Worm (Caenorhabditis elegans) whole organism, L1 larva: Measurements from ENCODE around the gene T25G12.3.

Experiments
- C04F5.9 ChIP-seq: sonication (generic microtip); optimal IDR thresholded peaks from 2 replicates; lab custom pipeline; 2016; ENCODE audit warnings: missing genetic modification characterization, missing compliant biosample characterization
- C16A3.4 ChIP-seq: fragments of 150-350 bp; optimal IDR thresholded peaks from 2 replicates; lab custom pipeline; 2014; ENCODE audit warnings: missing biosample characterization, missing genetic modification characterization
- F16B12.6 ChIP-seq: fragments of 150-350 bp; optimal IDR thresholded peaks from 2 replicates; lab custom pipeline; 2014; ENCODE audit warnings: missing biosample characterization, missing genetic modification characterization
- Y116A8C.19 ChIP-seq: sonication (generic microtip); optimal IDR thresholded peaks from 2 replicates; lab custom pipeline; 2016; ENCODE audit warnings: missing compliant biosample characterization, missing genetic modification characterization, borderline replicate concordance
- alr-1 ChIP-seq: fragments of 200-800 bp; sonication (Bioruptor generic); optimal IDR thresholded peaks from 2 replicates; lab custom pipeline; 2018; ENCODE audit warnings: borderline replicate concordance, mild to moderate bottlenecking, missing genetic modification characterization, missing compliant biosample characterization
- aly-2 ChIP-seq: fragments of 150-350 bp; optimal IDR thresholded peaks from 2 replicates; lab custom pipeline; 2014; ENCODE audit warnings: missing biosample characterization, missing genetic modification characterization
- ceh-82 ChIP-seq, 3 experiments: fragments of 150-350 bp in 1 of 3; sonication (generic microtip) in 2 of 3; optimal IDR thresholded peaks; 2 replicates each; lab custom pipeline; 2014 to 2017; ENCODE audit warnings: missing biosample characterization in 3 of 3, missing genetic modification characterization in 3 of 3
- ceh-88 ChIP-seq: fragments of 200-800 bp; sonication (Bioruptor generic); IDR thresholded peaks from 2 replicates; pipeline ENCODE4 v1.3.6; 2022; ENCODE audit warnings: missing genetic modification characterization, missing compliant biosample characterization
- ceh-90 ChIP-seq: sonication (generic microtip); optimal IDR thresholded peaks from 2 replicates; lab custom pipeline; 2016; ENCODE audit warnings: missing genetic modification characterization, missing compliant biosample characterization
- ces-1 ChIP-seq: fragments of 150-350 bp; optimal IDR thresholded peaks from 2 replicates; lab custom pipeline; 2014; ENCODE audit warnings: missing biosample characterization, missing genetic modification reagents, missing genetic modification characterization
- efl-1 ChIP-seq, 4 experiments: fragments of 150-350 bp; optimal IDR thresholded peaks in 3 of 4; peaks in 1 of 4; 1 replicate in 1 of 4; 2 replicates in 3 of 4; lab custom pipeline; 2014; ENCODE audit warnings: missing biosample characterization in 2 of 4, missing genetic modification characterization in 2 of 4, missing genetic modification reagents in 2 of 4
- egl-13 ChIP-seq: sonication (generic microtip); optimal IDR thresholded peaks from 2 replicates; lab custom pipeline; 2016; ENCODE audit warnings: missing genotype, missing genetic modification reagents, missing genetic modification characterization, missing compliant biosample characterization
- egl-27 ChIP-seq, 2 experiments: fragments of 150-350 bp in 1 of 2; sonication (generic microtip); optimal IDR thresholded peaks; 3 replicates each; lab custom pipeline; 2017 to 2018; ENCODE audit warnings: missing biosample characterization in 2 of 2, missing genetic modification characterization in 2 of 2, missing genetic modification reagents in 2 of 2
- ets-5 ChIP-seq: fragments of 200-800 bp; sonication (Bioruptor generic); IDR thresholded peaks from 2 replicates; pipeline ENCODE4 v1.3.6; 2022; ENCODE audit warnings: missing genetic modification characterization, missing compliant biosample characterization
- fkh-10 ChIP-seq: sonication (generic microtip); optimal IDR thresholded peaks from 2 replicates; lab custom pipeline; 2017; ENCODE audit warnings: missing biosample characterization, missing genetic modification reagents, missing genetic modification characterization
- fos-1 ChIP-seq: fragments of 150-350 bp; optimal IDR thresholded peaks from 2 replicates; lab custom pipeline; 2014; ENCODE audit warnings: missing biosample characterization, missing genetic modification characterization
- grh-1 ChIP-seq: fragments of 200-800 bp; sonication (Bioruptor generic); IDR thresholded peaks from 2 replicates; pipeline ENCODE4 v1.3.6; 2022; ENCODE audit warnings: missing genetic modification reagents, missing genetic modification characterization, missing compliant biosample characterization
- hlh-17 ChIP-seq: fragments of 200-800 bp; sonication (Bioruptor generic); optimal IDR thresholded peaks from 2 replicates; lab custom pipeline; 2018; ENCODE audit warnings: missing genetic modification characterization, mild to moderate bottlenecking, missing compliant biosample characterization, moderate library complexity, borderline replicate concordance
- hlh-4 ChIP-seq: sonication (generic microtip); optimal IDR thresholded peaks from 2 replicates; lab custom pipeline; 2016; ENCODE audit warnings: mild to moderate bottlenecking, missing genetic modification characterization, missing compliant biosample characterization
- isw-1 ChIP-seq: fragments of 200-800 bp; sonication (Bioruptor generic); IDR thresholded peaks from 2 replicates; pipeline ENCODE4 v1.3.6; 2022; ENCODE audit warnings: missing genetic modification characterization, missing compliant biosample characterization
- lin-14 ChIP-seq: fragments of 200-800 bp; sonication (Bioruptor generic); optimal IDR thresholded peaks from 2 replicates; lab custom pipeline; 2018; ENCODE audit warnings: mild to moderate bottlenecking, missing genetic modification characterization, moderate library complexity, missing compliant biosample characterization
- lin-35 ChIP-seq, 2 experiments: fragments of 150-350 bp; optimal IDR thresholded peaks; 2 replicates each; lab custom pipeline; 2014; ENCODE audit warnings: missing biosample characterization in 2 of 2, missing genetic modification characterization in 2 of 2, missing genetic modification reagents in 2 of 2
- lin-39 ChIP-seq: fragments of 150-350 bp; optimal IDR thresholded peaks from 2 replicates; lab custom pipeline; 2014; ENCODE audit warnings: missing biosample characterization, missing genetic modification reagents, missing genetic modification characterization
- lir-3 ChIP-seq: sonication (generic microtip); optimal IDR thresholded peaks from 2 replicates; lab custom pipeline; 2016; ENCODE audit warnings: mild to moderate bottlenecking, missing genetic modification characterization, moderate library complexity, missing compliant biosample characterization; ENCODE audit not compliant: poor library complexity
- lsy-2 ChIP-seq, 2 experiments: fragments of 150-350 bp; optimal IDR thresholded peaks; 2 replicates each; lab custom pipeline; 2014; ENCODE audit warnings: missing biosample characterization in 2 of 2, missing genetic modification characterization in 2 of 2
- mdl-1 ChIP-seq, 2 experiments: fragments of 150-350 bp; optimal IDR thresholded peaks; 2 replicates each; lab custom pipeline; 2014 to 2017; ENCODE audit warnings: missing biosample characterization in 2 of 2, missing genetic modification characterization in 2 of 2, inconsistent platforms in 1 of 2
- mef-2 ChIP-seq: fragments of 150-350 bp; optimal IDR thresholded peaks from 2 replicates; lab custom pipeline; 2014; ENCODE audit warnings: missing biosample characterization, missing genetic modification characterization
- nhr-20 ChIP-seq: sonication (generic microtip); optimal IDR thresholded peaks from 2 replicates; lab custom pipeline; 2016; ENCODE audit warnings: mild to moderate bottlenecking, missing genetic modification characterization, missing compliant biosample characterization
- nhr-237 ChIP-seq: fragments of 150-350 bp; optimal IDR thresholded peaks from 2 replicates; lab custom pipeline; 2014; ENCODE audit warnings: missing biosample characterization, missing genetic modification characterization
- nhr-28 ChIP-seq: fragments of 150-350 bp; optimal IDR thresholded peaks from 2 replicates; lab custom pipeline; 2014; ENCODE audit warnings: missing biosample characterization, missing genetic modification characterization
- nhr-77 ChIP-seq: fragments of 150-350 bp; optimal IDR thresholded peaks from 2 replicates; lab custom pipeline; 2014; ENCODE audit warnings: missing biosample characterization, missing genetic modification characterization
- nhr-84 ChIP-seq: sonication (generic microtip); optimal IDR thresholded peaks from 2 replicates; lab custom pipeline; 2017; ENCODE audit warnings: missing biosample characterization, missing genetic modification characterization
- nhr-85 ChIP-seq: sonication (generic microtip); peaks from one replicate; lab custom pipeline; 2016; ENCODE audit warnings: missing genetic modification characterization, inconsistent platforms, missing compliant biosample characterization
- pag-3 ChIP-seq: sonication (generic microtip); optimal IDR thresholded peaks from 2 replicates; lab custom pipeline; 2017; ENCODE audit warnings: missing genetic modification characterization, mild to moderate bottlenecking, missing compliant biosample characterization, antibody characterized with exemption, borderline replicate concordance; ENCODE audit not compliant: insufficient read depth
- pax-3 ChIP-seq: fragments of 200-800 bp; sonication (Bioruptor generic); optimal IDR thresholded peaks from 2 replicates; lab custom pipeline; 2018; ENCODE audit warnings: mild to moderate bottlenecking, missing genetic modification characterization, moderate library complexity, missing compliant biosample characterization
- pqm-1 ChIP-seq: sonication (generic microtip); optimal IDR thresholded peaks from 3 replicates; lab custom pipeline; 2017; ENCODE audit warnings: missing biosample characterization, missing genetic modification characterization
- sox-4 ChIP-seq: sonication (generic microtip); optimal IDR thresholded peaks from 2 replicates; lab custom pipeline; 2016; ENCODE audit warnings: missing genetic modification characterization, missing compliant biosample characterization
- sptf-1 ChIP-seq: fragments of 150-350 bp; optimal IDR thresholded peaks from 2 replicates; lab custom pipeline; 2014; ENCODE audit warnings: missing biosample characterization, missing genetic modification characterization
- sup-37 ChIP-seq: fragments of 200-800 bp; sonication (Bioruptor generic); optimal IDR thresholded peaks from 2 replicates; lab custom pipeline; 2018; ENCODE audit warnings: mild to moderate bottlenecking, missing genetic modification characterization, missing compliant biosample characterization
- tlp-1 ChIP-seq: fragments of 150-350 bp; optimal IDR thresholded peaks from 2 replicates; lab custom pipeline; 2014; ENCODE audit warnings: missing biosample characterization, missing genetic modification characterization
- unc-130 ChIP-seq: fragments of 150-350 bp; optimal IDR thresholded peaks from 2 replicates; lab custom pipeline; 2017; ENCODE audit warnings: missing biosample characterization, missing genetic modification characterization, inconsistent platforms
- unc-86 ChIP-seq: sonication (generic microtip); optimal IDR thresholded peaks from 2 replicates; lab custom pipeline; 2016; ENCODE audit warnings: missing genetic modification characterization, missing compliant biosample characterization
- vab-15 ChIP-seq: sonication (generic microtip); optimal IDR thresholded peaks from 2 replicates; lab custom pipeline; 2017; ENCODE audit warnings: missing genotype, mild to moderate bottlenecking, missing genetic modification characterization, missing compliant biosample characterization
- zip-4 ChIP-seq: fragments of 200-800 bp; sonication (Bioruptor generic); optimal IDR thresholded peaks from 2 replicates; lab custom pipeline; 2018; ENCODE audit warnings: mild to moderate bottlenecking, missing genetic modification characterization, moderate library complexity, missing compliant biosample characterization
- ztf-11 ChIP-seq, 2 experiments: sonication (generic microtip); optimal IDR thresholded peaks; 2 replicates each; lab custom pipeline; 2016 to 2017; ENCODE audit warnings: missing genetic modification characterization in 2 of 2, missing biosample characterization in 1 of 2, missing compliant biosample characterization in 1 of 2
- ztf-4 ChIP-seq: fragments of 150-350 bp; optimal IDR thresholded peaks from 2 replicates; lab custom pipeline; 2014; ENCODE audit warnings: missing biosample characterization, missing genetic modification characterization

Gene T25G12.3

DNA sequence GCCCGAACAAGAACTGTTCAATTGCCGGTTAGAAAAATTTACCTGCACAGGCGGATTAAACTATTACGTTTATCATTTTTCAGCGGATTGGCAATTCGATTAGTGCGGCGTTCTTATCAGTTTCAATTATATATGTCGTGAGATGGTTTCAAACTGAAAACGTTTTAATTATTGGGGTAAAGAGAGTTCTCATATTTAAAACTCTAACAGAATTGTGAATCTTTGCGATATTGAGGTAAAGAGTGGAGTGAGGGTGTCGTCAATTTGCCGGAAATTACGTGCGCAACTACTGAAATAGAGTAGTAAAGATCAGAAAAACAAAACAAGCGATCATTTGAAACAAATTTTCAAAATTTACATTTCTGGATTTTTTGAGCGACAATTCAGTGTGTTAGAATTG, 1.3 kb upstream of the T25G12.3 start, which contains the start of gene T25G12.6:
Gene T25G12.6 (minus strand): TSS at position 101 of the 400 bp plus-strand sequence.
- TF ChIP-seq mdl-1 (tag; optimal IDR thresholded peaks at IDR 0.05; lab: Kevin White, UChicago) (no peak), ets-5 (GFP tag; lab: Robert Waterston, UW) (no peak), vab-15 (no peak), fos-1 (tag; lab: Kevin White, UChicago) (no peak), lsy-2 (tag; optimal IDR thresholded peaks at IDR 0.05; lab: Kevin White, UChicago) (no peak), aly-2 (tag; lab: Kevin White, UChicago) (no peak), nhr-20 (tag; lab: Kevin White, UChicago) (no peak), nhr-237 (tag; lab: Kevin White, UChicago) (no peak), ceh-88 (GFP tag; lab: Robert Waterston, UW) (no peak), ces-1 (GFP tag; lab: Kevin White, UChicago) (no peak), ztf-11 (tag; optimal IDR thresholded peaks at IDR 0.05; lab: Kevin White, UChicago) (no peak), nhr-84 (no peak), fkh-10 (GFP tag; lab: Kevin White, UChicago) (no peak), zip-4 (GFP tag; lab: Kevin White, UChicago) (no peak), hlh-4 (no peak), tlp-1 (tag; lab: Kevin White, UChicago) (no peak), unc-130 (tag; lab: Kevin White, UChicago) (no peak), pqm-1 (tag; lab: Kevin White, UChicago) (no peak), pag-3 (no peak), sptf-1 (tag; lab: Kevin White, UChicago) (no peak)

ce11 chrX:17234988-17235387, 3.5 kb downstream of the T25G12.3 start:
- no peak for TF ChIP-seq sup-37 (GFP tag; lab: Kevin White, UChicago)
- TF ChIP-seq nhr-77 (tag; lab: Kevin White, UChicago), result no peak
- no peak for TF ChIP-seq unc-86
- TF ChIP-seq nhr-28, result no peak
- TF ChIP-seq C16A3.4 (tag; lab: Kevin White, UChicago), result no peak
- no peak for TF ChIP-seq hlh-4
- TF ChIP-seq grh-1 (GFP tag; lab: Robert Waterston, UW), result no peak
- TF ChIP-seq C04F5.9 (tag; lab: Kevin White, UChicago), result no peak
- no peak for TF ChIP-seq hlh-17 (GFP tag; lab: Kevin White, UChicago)
- TF ChIP-seq F16B12.6 (tag; lab: Kevin White, UChicago), result no peak
- TF ChIP-seq ztf-4 (tag; lab: Kevin White, UChicago), result no peak
- no peak for TF ChIP-seq ceh-82 (tag; optimal IDR thresholded peaks at IDR 0.05; lab: Kevin White, UChicago)

ce11 chrX:17235749-17236561, 4.5 kb downstream of the T25G12.3 start, which contains the start of gene dhs-30:
Gene dhs-30, minus strand, starts transcription at chrX:17235838.
- TF ChIP-seq egl-13 (tag; lab: Kevin White, UChicago) (no peak), egl-27 (tag; optimal IDR thresholded peaks at IDR 0.05; lab: Kevin White, UChicago) (no peak), alr-1 (tag; lab: Kevin White, UChicago) (no peak), ets-5 (GFP tag; lab: Robert Waterston, UW) (no peak), lsy-2 (tag; optimal IDR thresholded peaks at IDR 0.05; lab: Kevin White, UChicago) (no peak), Y116A8C.19 (tag; lab: Kevin White, UChicago) (no peak), aly-2 (tag; lab: Kevin White, UChicago) (no peak), ces-1 (GFP tag; lab: Kevin White, UChicago) (no peak), mef-2 (tag; lab: Kevin White, UChicago) (no peak), pqm-1 (tag; lab: Kevin White, UChicago) (no peak), lin-39 (tag; lab: Kevin White, UChicago) (no peak), unc-86 (no peak), sox-4 (no peak), C16A3.4 (tag; lab: Kevin White, UChicago) (peak; percentile 22), isw-1 (GFP tag; lab: Robert Waterston, UW) (no peak), ceh-90 (tag; lab: Kevin White, UChicago) (no peak), pax-3 (no peak), efl-1 (optimal IDR thresholded peaks at IDR 0.05; lab: Kevin White, UChicago) (no peak), efl-1 (GFP tag; optimal IDR thresholded peaks at IDR 0.05 in 1 of 2; lab: Kevin White, UChicago) (no peak), lin-35 (GFP tag; optimal IDR thresholded peaks at IDR 0.05; lab: Kevin White, UChicago) (peak in 1 of 2 experiments; percentile 10), nhr-85 (no peak), lin-14 (GFP tag; lab: Kevin White, UChicago) (no peak), nhr-84 (no peak), pag-3 (no peak), lir-3 (tag; lab: Kevin White, UChicago) (no peak)
